Comparison of ENCODE assay signal across 4 worm cellular contexts in the genomic region with DNA sequence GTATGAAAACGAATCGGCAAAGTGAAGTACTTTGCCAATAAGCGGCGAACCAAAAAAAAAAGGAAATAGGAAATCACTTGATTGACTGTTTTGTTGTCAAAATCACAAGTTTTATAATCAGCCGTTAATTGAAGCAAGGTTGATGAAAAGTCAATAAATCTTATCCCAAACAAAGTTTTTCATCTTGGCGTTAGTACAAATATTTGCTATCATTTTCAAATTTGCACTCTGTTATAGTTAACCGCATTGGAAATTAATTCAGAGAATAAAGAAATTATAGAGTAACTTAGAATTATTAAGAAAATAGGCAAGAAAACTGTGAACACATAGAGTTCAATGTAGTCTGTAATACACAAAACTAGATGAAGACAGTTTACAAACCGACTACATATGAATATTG.
TF ChIP-seq lines count a peak whose summit lies in the region.

A gene (minus strand): TSS at position 23 of the 400 bp plus-strand sequence.

TF ChIP-seq in whole organism, L1 larva, 84 proteins besides CTCF, POLR2A, EP300 and RAD21:
- TF ChIP-seq snu-23 (GFP tag; optimal IDR thresholded peaks at IDR 0.05; lab: Kevin White, UChicago) (no peak), nhr-76 (tag; optimal IDR thresholded peaks at IDR 0.05; lab: Kevin White, UChicago) (no peak), ztf-11 (tag; optimal IDR thresholded peaks at IDR 0.05; lab: Kevin White, UChicago) (no peak), blmp-1 (tag; optimal IDR thresholded peaks at IDR 0.05; lab: Kevin White, UChicago) (peak; percentile 30), swsn-7 (tag; optimal IDR thresholded peaks at IDR 0.05; lab: Kevin White, UChicago) (no peak), lin-13 (GFP tag; optimal IDR thresholded peaks at IDR 0.05; lab: Kevin White, UChicago) (no peak), nhr-90 (tag; optimal IDR thresholded peaks at IDR 0.05; lab: Kevin White, UChicago; ENCODE audit: poor library complexity) (peak; percentile 16), unc-130 (tag; optimal IDR thresholded peaks at IDR 0.05; lab: Kevin White, UChicago) (peak; percentile 11), fkh-4 (tag; optimal IDR thresholded peaks at IDR 0.05; lab: Kevin White, UChicago; ENCODE audit: borderline replicate concordance) (no peak), elt-3 (tag; optimal IDR thresholded peaks at IDR 0.05; lab: Kevin White, UChicago) (peak in 1 of 6 experiments; percentile 30), lin-35 (GFP tag; optimal IDR thresholded peaks at IDR 0.05; lab: Kevin White, UChicago) (no peak), F16B12.6 (tag; optimal IDR thresholded peaks at IDR 0.05; lab: Kevin White, UChicago) (no peak), dsc-1 (tag; optimal IDR thresholded peaks at IDR 0.05; lab: Kevin White, UChicago) (no peak), ama-1 (optimal IDR thresholded peaks at IDR 0.05; lab: Kevin White, UChicago) (no peak), snpc-4 (tag; optimal IDR thresholded peaks at IDR 0.05; lab: Kevin White, UChicago) (no peak), sox-4 (tag; optimal IDR thresholded peaks at IDR 0.05; lab: Kevin White, UChicago) (no peak), nhr-85 (tag; lab: Kevin White, UChicago) (peak; percentile 86), lin-14 (GFP tag; optimal IDR thresholded peaks at IDR 0.05; lab: Kevin White, UChicago) (no peak), nhr-20 (tag; optimal IDR thresholded peaks at IDR 0.05; lab: Kevin White, UChicago) (peak; percentile 12)

TF ChIP-seq in whole organism, L2 larva, 48 proteins besides CTCF, POLR2A, EP300 and RAD21:
- TF ChIP-seq lin-11 (tag; optimal IDR thresholded peaks at IDR 0.05; lab: Kevin White, UChicago) (no peak), unc-62 (GFP tag; optimal IDR thresholded peaks at IDR 0.05; lab: Kevin White, UChicago) (no peak), lin-39 (tag; optimal IDR thresholded peaks at IDR 0.05; lab: Kevin White, UChicago) (no peak), unc-55 (GFP tag; optimal IDR thresholded peaks at IDR 0.05; lab: Kevin White, UChicago) (no peak), nhr-129 (tag; optimal IDR thresholded peaks at IDR 0.05; lab: Kevin White, UChicago) (no peak), sma-9 (GFP tag; optimal IDR thresholded peaks at IDR 0.05; lab: Kevin White, UChicago) (peak; percentile 27), sma-9 (tag; optimal IDR thresholded peaks at IDR 0.05; lab: Kevin White, UChicago) (no peak), ceh-16 (tag; optimal IDR thresholded peaks at IDR 0.05; lab: Kevin White, UChicago) (no peak), ztf-11 (tag; optimal IDR thresholded peaks at IDR 0.05; lab: Kevin White, UChicago) (no peak), mab-5 (tag; optimal IDR thresholded peaks at IDR 0.05; lab: Kevin White, UChicago) (no peak), nhr-25 (tag; optimal IDR thresholded peaks at IDR 0.05; lab: Kevin White, UChicago) (peak; percentile 20), ztf-1 (GFP tag; conservative IDR thresholded peaks at IDR 0.05; lab: Robert Waterston, UW) (no peak), Y55F3AM.14 (GFP tag; optimal IDR thresholded peaks at IDR 0.05; lab: Kevin White, UChicago) (no peak)

TF ChIP-seq in whole organism, L3 larva, 47 proteins besides CTCF, POLR2A, EP300 and RAD21:
- TF ChIP-seq nhr-25 (tag; optimal IDR thresholded peaks at IDR 0.05; lab: Kevin White, UChicago) (peak; percentile 7), snpc-4 (tag; optimal IDR thresholded peaks at IDR 0.05; lab: Kevin White, UChicago) (no peak)

TF ChIP-seq in whole organism, L4 larva, 104 proteins besides CTCF, POLR2A, EP300 and RAD21:
- TF ChIP-seq gei-8 (GFP tag; optimal IDR thresholded peaks at IDR 0.05; lab: Kevin White, UChicago): no peak
- peak in 1 of 2 experiments; percentile 95 for TF ChIP-seq unc-62 (GFP tag; optimal IDR thresholded peaks at IDR 0.05 in 1 of 2; lab: Kevin White, UChicago)
- no peak for TF ChIP-seq unc-62 (tag; optimal IDR thresholded peaks at IDR 0.05; lab: Kevin White, UChicago)
- TF ChIP-seq aha-1 (tag; lab: Kevin White, UChicago): peak; percentile 18
TF ChIP-seq in whole organism, L4 larva: peak in this region for 2.
